Worm (Caenorhabditis elegans) whole organism, L3 larva: ENCODE results near the gene W03G11.4.

Experiments used
- R02D3.7 ChIP-seq: fragments of 150-350 bp; optimal IDR thresholded peaks from 2 replicates; lab custom pipeline; 2014; ENCODE audit warnings: missing biosample characterization, missing genetic modification characterization
- ZK546.5 ChIP-seq: sonication (generic microtip); optimal IDR thresholded peaks from 2 replicates; lab custom pipeline; 2017; ENCODE audit warnings: missing biosample characterization, missing genetic modification characterization
- aly-2 ChIP-seq: fragments of 150-350 bp; optimal IDR thresholded peaks from 2 replicates; lab custom pipeline; 2014; ENCODE audit warnings: missing biosample characterization, missing genetic modification characterization
- ceh-16 ChIP-seq: sonication (generic microtip); optimal IDR thresholded peaks from 2 replicates; lab custom pipeline; 2017; ENCODE audit warnings: missing biosample characterization, missing genetic modification characterization
- ceh-82 ChIP-seq: fragments of 150-350 bp; optimal IDR thresholded peaks from 2 replicates; lab custom pipeline; 2014; ENCODE audit warnings: missing biosample characterization, missing genetic modification characterization
- ceh-9 ChIP-seq: sonication (generic microtip); optimal IDR thresholded peaks from 2 replicates; lab custom pipeline; 2018; ENCODE audit warnings: missing biosample characterization, missing genetic modification characterization
- daf-12 ChIP-seq: fragments of 150-350 bp; optimal IDR thresholded peaks from 2 replicates; lab custom pipeline; 2014; ENCODE audit warnings: missing biosample characterization, missing genetic modification reagents, missing genetic modification characterization
- egl-27 ChIP-seq: sonication (generic microtip); optimal IDR thresholded peaks from 4 replicates; lab custom pipeline; 2017; ENCODE audit warnings: missing biosample characterization, missing genetic modification reagents, missing genetic modification characterization
- elt-1 ChIP-seq: fragments of 150-350 bp; optimal IDR thresholded peaks from 2 replicates; lab custom pipeline; 2014; ENCODE audit warnings: missing biosample characterization, missing genetic modification characterization
- elt-2 ChIP-seq: sonication (generic microtip); optimal IDR thresholded peaks from 2 replicates; lab custom pipeline; 2016; ENCODE audit warnings: missing genetic modification reagents, mild to moderate bottlenecking, missing genetic modification characterization, missing compliant biosample characterization
- eor-1 ChIP-seq, 2 experiments: fragments of 150-350 bp; optimal IDR thresholded peaks; 2 replicates each; lab custom pipeline; 2014 to 2018; ENCODE audit warnings: missing biosample characterization in 2 of 2, missing genetic modification characterization in 2 of 2
- fkh-10 ChIP-seq: sonication (generic microtip); optimal IDR thresholded peaks from 2 replicates; lab custom pipeline; 2017; ENCODE audit warnings: missing biosample characterization, missing genetic modification reagents, missing genetic modification characterization
- fkh-2 ChIP-seq: fragments of 150-350 bp; optimal IDR thresholded peaks from 2 replicates; lab custom pipeline; 2014; ENCODE audit warnings: missing biosample characterization, missing genetic modification reagents, missing genetic modification characterization
- hmg-11 ChIP-seq: sonication (generic microtip); optimal IDR thresholded peaks from 2 replicates; lab custom pipeline; 2016; ENCODE audit warnings: missing genetic modification characterization, missing compliant biosample characterization
- lin-15B ChIP-seq: fragments of 150-350 bp; optimal IDR thresholded peaks from 2 replicates; lab custom pipeline; 2014; ENCODE audit warnings: missing biosample characterization, missing genetic modification characterization
- lin-39 ChIP-seq: fragments of 150-350 bp; optimal IDR thresholded peaks from 2 replicates; lab custom pipeline; 2018; ENCODE audit warnings: missing biosample characterization, missing genetic modification reagents, missing genetic modification characterization
- lsy-12 ChIP-seq: sonication (generic microtip); optimal IDR thresholded peaks from 2 replicates; lab custom pipeline; 2016; ENCODE audit warnings: mild to moderate bottlenecking, missing genetic modification characterization, missing compliant biosample characterization
- mdl-1 ChIP-seq: fragments of 150-350 bp; optimal IDR thresholded peaks from 2 replicates; lab custom pipeline; 2014; ENCODE audit warnings: missing biosample characterization, missing genetic modification characterization
- mml-1 ChIP-seq: fragments of 150-350 bp; sonication (generic microtip); optimal IDR thresholded peaks from 3 replicates; lab custom pipeline; 2014; ENCODE audit warnings: missing biosample characterization, missing genetic modification characterization
- nfya-1 ChIP-seq: sonication (generic microtip); optimal IDR thresholded peaks from 2 replicates; lab custom pipeline; 2017; ENCODE audit warnings: missing genetic modification characterization, mild to moderate bottlenecking, missing compliant biosample characterization, antibody characterized with exemption, moderate library complexity; ENCODE audit not compliant: insufficient read depth
- nhr-11 ChIP-seq: fragments of 150-350 bp; optimal IDR thresholded peaks from 2 replicates; lab custom pipeline; 2014; ENCODE audit warnings: missing biosample characterization, missing genetic modification characterization
- nhr-23 ChIP-seq: fragments of 150-350 bp; optimal IDR thresholded peaks from 2 replicates; lab custom pipeline; 2014; ENCODE audit warnings: missing biosample characterization, missing genetic modification reagents, missing genetic modification characterization
- nhr-237 ChIP-seq: fragments of 150-350 bp; optimal IDR thresholded peaks from 2 replicates; lab custom pipeline; 2014; ENCODE audit warnings: missing biosample characterization, missing genetic modification characterization
- nhr-25 ChIP-seq: sonication (generic microtip); optimal IDR thresholded peaks from 2 replicates; lab custom pipeline; 2017; ENCODE audit warnings: missing biosample characterization, missing genetic modification characterization
- nhr-43 ChIP-seq: sonication (generic microtip); optimal IDR thresholded peaks from 2 replicates; lab custom pipeline; 2016; ENCODE audit warnings: mild to moderate bottlenecking, missing genetic modification characterization, missing compliant biosample characterization; ENCODE audit not compliant: poor library complexity, severe bottlenecking
- nhr-67 ChIP-seq: fragments of 150-350 bp; optimal IDR thresholded peaks from 2 replicates; lab custom pipeline; 2014; ENCODE audit warnings: missing biosample characterization, missing genetic modification characterization
- nhr-76 ChIP-seq: fragments of 150-350 bp; sonication (generic microtip); optimal IDR thresholded peaks from 5 replicates; lab custom pipeline; 2014; ENCODE audit warnings: missing biosample characterization, missing genetic modification characterization
- pha-4 ChIP-seq: fragments of 150-350 bp; optimal IDR thresholded peaks from 2 replicates; lab custom pipeline; 2014; ENCODE audit warnings: missing biosample characterization, missing genetic modification reagents, missing genetic modification characterization
- pqm-1 ChIP-seq: fragments of 150-350 bp; optimal IDR thresholded peaks from 2 replicates; lab custom pipeline; 2017; ENCODE audit warnings: missing biosample characterization, missing genetic modification characterization, inconsistent platforms
- sea-2 ChIP-seq: fragments of 150-350 bp; sonication (generic microtip); optimal IDR thresholded peaks from 4 replicates; lab custom pipeline; 2014; ENCODE audit warnings: missing biosample characterization, missing genetic modification reagents, missing genetic modification characterization
- skn-1 ChIP-seq: fragments of 150-350 bp; optimal IDR thresholded peaks from 2 replicates; lab custom pipeline; 2014; ENCODE audit warnings: missing biosample characterization, missing genetic modification characterization
- snpc-4 ChIP-seq: fragments of 150-350 bp; optimal IDR thresholded peaks from 2 replicates; lab custom pipeline; 2014; ENCODE audit warnings: missing biosample characterization, missing genetic modification characterization
- tbx-2 ChIP-seq: sonication (generic microtip); optimal IDR thresholded peaks from 2 replicates; lab custom pipeline; 2016; ENCODE audit warnings: mild to moderate bottlenecking, missing genetic modification characterization, missing compliant biosample characterization
- unc-39 ChIP-seq: sonication (generic microtip); optimal IDR thresholded peaks from 4 replicates; lab custom pipeline; 2017; ENCODE audit warnings: missing biosample characterization, missing genetic modification characterization
- unc-62 ChIP-seq: fragments of 150-350 bp; sonication (generic microtip); optimal IDR thresholded peaks from 4 replicates; lab custom pipeline; 2014; ENCODE audit warnings: missing biosample characterization, missing genetic modification reagents, missing genetic modification characterization
- zag-1 ChIP-seq: fragments of 150-350 bp; optimal IDR thresholded peaks from 2 replicates; lab custom pipeline; 2014; ENCODE audit warnings: missing biosample characterization, missing genetic modification characterization
- ztf-11 ChIP-seq: fragments of 150-350 bp; optimal IDR thresholded peaks from 2 replicates; lab custom pipeline; 2014; ENCODE audit warnings: missing biosample characterization, missing genetic modification characterization
- ztf-4 ChIP-seq: fragments of 150-350 bp; optimal IDR thresholded peaks from 2 replicates; lab custom pipeline; 2014; ENCODE audit warnings: missing biosample characterization, missing genetic modification characterization

The W03G11.4 gene

ce11 chrX:12106004-12106403 lies 13.1 kb upstream of the W03G11.4 start (continued):
- TF ChIP-seq nhr-25 = peak; percentile 25
- no peak for TF ChIP-seq elt-1 (tag; lab: Kevin White, UChicago)
- TF ChIP-seq unc-62 (GFP tag; lab: Kevin White, UChicago) = peak; percentile 17
- no peak for TF ChIP-seq eor-1 (tag; optimal IDR thresholded peaks at IDR 0.05; lab: Kevin White, UChicago)
- peak; percentile 20 for TF ChIP-seq R02D3.7
- no peak for TF ChIP-seq nhr-237 (tag; lab: Kevin White, UChicago)
- no peak for TF ChIP-seq pha-4 (tag; lab: Kevin White, UChicago)
- TF ChIP-seq snpc-4 (tag; lab: Kevin White, UChicago) = peak; percentile 3
- no peak for TF ChIP-seq nhr-11 (tag; lab: Kevin White, UChicago)
- no peak for TF ChIP-seq skn-1 (tag; lab: Kevin White, UChicago)
- TF ChIP-seq mdl-1 (tag; lab: Kevin White, UChicago) = no peak
- TF ChIP-seq nhr-76 (tag; lab: Kevin White, UChicago) = peak; percentile 33
- TF ChIP-seq mml-1 (tag; lab: Kevin White, UChicago) = no peak
- peak; percentile 85 for TF ChIP-seq nhr-43
- TF ChIP-seq fkh-2 (tag; lab: Kevin White, UChicago) = peak; percentile 20
- TF ChIP-seq lsy-12 (tag; lab: Kevin White, UChicago) = peak; percentile 65
- TF ChIP-seq ceh-9 (tag; lab: Kevin White, UChicago) = no peak
- peak; percentile 4 for TF ChIP-seq lin-15B (tag; lab: Kevin White, UChicago)

DNA sequence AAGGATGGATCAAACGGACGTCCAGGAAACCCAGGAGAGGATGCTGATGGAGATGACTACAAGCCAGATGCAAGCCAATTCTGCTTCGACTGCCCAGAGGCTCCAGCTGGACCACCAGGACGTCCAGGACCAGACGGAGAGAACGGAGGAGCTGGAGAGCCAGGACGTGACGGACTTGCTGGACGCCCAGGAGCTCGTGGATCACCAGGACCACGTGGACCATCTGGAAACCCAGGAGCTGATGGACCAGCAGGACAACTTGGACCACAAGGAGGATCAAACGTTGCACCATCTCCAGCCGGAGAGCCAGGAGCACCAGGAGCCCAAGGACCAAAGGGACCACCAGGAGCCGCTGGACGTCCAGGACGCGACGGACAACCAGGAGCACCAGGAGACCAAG lies 12.5 kb upstream of the W03G11.4 start:
- TF ChIP-seq zag-1 (tag; lab: Kevin White, UChicago) (no peak), tbx-2 (tag; lab: Kevin White, UChicago) (no peak)

DNA sequence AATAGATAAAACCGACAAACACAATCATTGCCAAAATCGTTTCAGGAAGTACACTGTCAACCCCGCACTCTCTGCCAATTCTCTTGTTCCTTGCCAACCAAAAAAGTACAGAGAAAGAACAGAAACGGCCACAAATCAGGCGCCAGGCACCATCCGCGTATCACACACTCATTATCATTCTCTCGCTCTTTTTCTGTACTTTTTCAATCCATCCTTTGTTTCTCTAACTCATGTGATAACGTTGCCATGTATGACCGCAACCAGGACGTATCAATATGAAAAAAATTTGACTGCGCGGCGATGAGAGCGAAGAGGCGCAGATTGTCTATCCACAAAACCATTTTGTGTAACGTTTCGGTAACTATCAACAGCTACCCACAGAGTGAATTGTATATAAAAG lies 11.7 kb upstream of the W03G11.4 start, which contains the start of gene col-181:
Gene col-181 (plus strand): TSS at position 301 of the 400 bp plus-strand sequence.
- no peak for TF ChIP-seq nhr-67
- no peak for TF ChIP-seq skn-1 (tag; lab: Kevin White, UChicago)
- no peak for TF ChIP-seq nfya-1 (tag; lab: Kevin White, UChicago)
- TF ChIP-seq elt-2 (tag; lab: Kevin White, UChicago) = no peak
- no peak for TF ChIP-seq ztf-11 (tag; lab: Kevin White, UChicago)
- TF ChIP-seq daf-12 (tag; lab: Kevin White, UChicago) = no peak
- TF ChIP-seq tbx-2 (tag; lab: Kevin White, UChicago) = no peak
- TF ChIP-seq, all 47 proteins: peak for 0

DNA sequence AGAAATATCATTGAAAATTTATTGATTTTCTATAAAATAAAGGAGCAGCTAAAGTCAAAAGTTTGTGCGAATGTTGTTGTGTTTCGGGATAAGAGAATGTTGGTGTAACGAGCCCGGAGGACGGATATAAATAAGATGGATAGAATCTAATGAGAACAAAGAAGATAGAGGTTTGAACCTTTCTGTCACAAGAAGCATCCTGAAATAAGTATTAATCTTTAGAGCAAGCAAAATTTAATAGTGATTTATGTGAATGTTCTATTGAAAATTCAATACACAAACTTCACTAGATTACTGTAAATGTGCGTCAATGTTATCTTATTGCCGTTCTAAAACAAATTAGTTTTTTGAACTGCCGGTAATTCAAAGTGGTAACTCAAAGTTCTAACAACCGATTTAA lies 10.8 kb upstream of the W03G11.4 start, which contains the start of gene W03G11.3:
Gene W03G11.3 (minus strand): TSS at position 101 of the 400 bp plus-strand sequence.
- TF ChIP-seq nhr-67 (no peak), lin-15B (tag; lab: Kevin White, UChicago) (no peak), egl-27 (tag; lab: Kevin White, UChicago) (no peak), unc-39 (tag; lab: Kevin White, UChicago) (no peak), aly-2 (tag; lab: Kevin White, UChicago) (no peak), nhr-76 (tag; lab: Kevin White, UChicago) (no peak), fkh-2 (tag; lab: Kevin White, UChicago) (no peak), nhr-23 (tag; lab: Kevin White, UChicago) (no peak), ceh-82 (tag; lab: Kevin White, UChicago) (no peak), R02D3.7 (no peak), pqm-1 (tag; lab: Kevin White, UChicago) (no peak), nhr-11 (tag; lab: Kevin White, UChicago) (no peak), ztf-4 (tag; lab: Kevin White, UChicago) (no peak), ceh-16 (tag; lab: Kevin White, UChicago) (no peak), lin-39 (tag; lab: Kevin White, UChicago) (no peak)

DNA sequence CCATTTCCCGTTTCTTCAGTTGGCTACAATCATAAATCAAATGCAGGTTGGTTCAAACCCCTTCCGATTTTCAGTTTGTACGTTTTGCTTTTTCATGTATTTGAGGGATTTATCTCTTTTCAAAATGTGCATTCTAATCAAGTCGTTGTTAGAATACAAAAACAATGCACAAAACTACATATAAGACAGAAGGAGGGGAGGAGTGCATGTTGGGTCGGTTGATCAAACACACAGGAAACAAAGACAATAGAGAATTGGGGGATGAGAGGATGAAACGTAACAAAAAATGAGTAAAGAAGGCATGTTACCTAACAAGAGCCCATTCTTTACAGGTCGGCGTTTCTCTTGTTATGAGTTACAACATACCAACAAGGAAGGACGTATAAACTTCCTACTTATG lies 5.1 kb upstream of the W03G11.4 start:
- TF ChIP-seq sea-2 (GFP tag; lab: Kevin White, UChicago) (no peak), skn-1 (tag; lab: Kevin White, UChicago) (no peak), lin-15B (tag; lab: Kevin White, UChicago) (no peak), ZK546.5 (tag; lab: Kevin White, UChicago) (no peak), nhr-43 (no peak), fkh-10 (GFP tag; lab: Kevin White, UChicago) (no peak), ztf-4 (tag; lab: Kevin White, UChicago) (no peak), zag-1 (tag; lab: Kevin White, UChicago) (no peak), nfya-1 (tag; lab: Kevin White, UChicago) (no peak), mdl-1 (tag; lab: Kevin White, UChicago) (no peak), egl-27 (tag; lab: Kevin White, UChicago) (no peak), nhr-23 (tag; lab: Kevin White, UChicago) (no peak), nhr-25 (no peak), fkh-2 (tag; lab: Kevin White, UChicago) (no peak), hmg-11 (tag; lab: Kevin White, UChicago) (no peak), eor-1 (tag; optimal IDR thresholded peaks at IDR 0.05; lab: Kevin White, UChicago) (no peak), ceh-16 (tag; lab: Kevin White, UChicago) (no peak), pqm-1 (tag; lab: Kevin White, UChicago) (no peak)
